Worm (Caenorhabditis elegans) whole organism, L3 larva: ENCODE measurements around the gene F44E7.4.

Source experiments
- ZK546.5 ChIP-seq: sonication (generic microtip); optimal IDR thresholded peaks from 2 replicates; lab custom pipeline; 2017; ENCODE audit warnings: missing biosample characterization, missing genetic modification characterization
- ama-1 ChIP-seq: fragments of 150-350 bp; optimal IDR thresholded peaks from 2 replicates; lab custom pipeline; 2018
- elt-3 ChIP-seq, 3 experiments: fragments of 150-350 bp in 1 of 3; sonication (generic microtip) in 2 of 3; optimal IDR thresholded peaks; 2 replicates in 2 of 3; 4 replicates in 1 of 3; lab custom pipeline; 2014 to 2017; ENCODE audit warnings: missing biosample characterization in 3 of 3, missing genetic modification characterization in 3 of 3
- eor-1 ChIP-seq, 2 experiments: fragments of 150-350 bp; optimal IDR thresholded peaks; 2 replicates each; lab custom pipeline; 2014 to 2018; ENCODE audit warnings: missing biosample characterization in 2 of 2, missing genetic modification characterization in 2 of 2
- lin-15B ChIP-seq: fragments of 150-350 bp; optimal IDR thresholded peaks from 2 replicates; lab custom pipeline; 2014; ENCODE audit warnings: missing biosample characterization, missing genetic modification characterization
- nhr-12 ChIP-seq: fragments of 150-350 bp; optimal IDR thresholded peaks from 2 replicates; lab custom pipeline; 2014; ENCODE audit warnings: missing biosample characterization, missing genetic modification characterization
- nhr-237 ChIP-seq: fragments of 150-350 bp; optimal IDR thresholded peaks from 2 replicates; lab custom pipeline; 2014; ENCODE audit warnings: missing biosample characterization, missing genetic modification characterization
- unc-62 ChIP-seq: fragments of 150-350 bp; sonication (generic microtip); optimal IDR thresholded peaks from 4 replicates; lab custom pipeline; 2014; ENCODE audit warnings: missing biosample characterization, missing genetic modification reagents, missing genetic modification characterization

DNA sequence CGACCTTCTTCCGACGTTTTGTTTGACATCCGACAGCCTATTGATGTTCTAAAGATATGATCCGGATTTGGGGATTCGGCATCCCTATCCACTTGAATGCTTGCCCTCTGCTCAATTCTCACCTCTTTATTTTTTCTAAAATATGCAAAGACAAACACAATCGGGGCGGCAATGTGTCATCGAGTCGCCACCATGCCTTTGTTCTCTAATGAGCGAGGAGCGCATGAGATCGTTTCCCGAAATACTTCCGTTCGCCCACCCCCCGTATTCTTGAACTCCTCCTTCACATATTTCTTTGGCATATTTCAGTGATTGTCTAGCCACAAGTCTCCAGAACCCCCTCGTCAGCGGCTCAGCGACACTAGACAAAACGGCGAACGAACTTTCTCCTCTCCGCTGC, 22.6 kb upstream of the F44E7.4 start, which contains the start of gene cyn-17:
- TF ChIP-seq nhr-12 (tag; lab: Kevin White, UChicago) (no peak), lin-15B (tag; lab: Kevin White, UChicago) (no peak), unc-62 (GFP tag; lab: Kevin White, UChicago) (no peak), elt-3 (tag; optimal IDR thresholded peaks at IDR 0.05; lab: Kevin White, UChicago) (no peak), eor-1 (tag; optimal IDR thresholded peaks at IDR 0.05; lab: Kevin White, UChicago) (no peak), ZK546.5 (tag; lab: Kevin White, UChicago) (no peak), nhr-237 (tag; lab: Kevin White, UChicago) (no peak), ama-1 (lab: Kevin White, UChicago) (no peak)
